Worm (Caenorhabditis elegans) whole organism, L2 larva: ENCODE measurements around the gene mms-19.

ENCODE experiments used
- dmd-4 ChIP-seq: sonication (generic microtip); optimal IDR thresholded peaks from 2 replicates; lab custom pipeline; 2017; ENCODE audit warnings: missing biosample characterization, missing genetic modification characterization
- elt-3 ChIP-seq: sonication (generic microtip); optimal IDR thresholded peaks from 2 replicates; lab custom pipeline; 2017; ENCODE audit warnings: missing biosample characterization, missing genetic modification characterization
- lin-39 ChIP-seq: fragments of 150-350 bp; optimal IDR thresholded peaks from 2 replicates; lab custom pipeline; 2014; ENCODE audit warnings: missing biosample characterization, missing genetic modification reagents, missing genetic modification characterization
- mdl-1 ChIP-seq, 2 experiments: fragments of 150-350 bp in 1 of 2; sonication (generic microtip) in 1 of 2; optimal IDR thresholded peaks; 2 replicates each; lab custom pipeline; 2017; ENCODE audit warnings: missing biosample characterization in 2 of 2, missing genetic modification characterization in 2 of 2
- nhr-10 ChIP-seq: sonication (generic microtip); optimal IDR thresholded peaks from 2 replicates; lab custom pipeline; 2017; ENCODE audit warnings: missing biosample characterization, missing genetic modification characterization
- nhr-12 ChIP-seq: fragments of 150-350 bp; optimal IDR thresholded peaks from 2 replicates; lab custom pipeline; 2014; ENCODE audit warnings: missing biosample characterization, missing genetic modification characterization
- nhr-237 ChIP-seq: fragments of 150-350 bp; optimal IDR thresholded peaks from 2 replicates; lab custom pipeline; 2014; ENCODE audit warnings: missing biosample characterization, missing genetic modification characterization
- sem-4 ChIP-seq: fragments of 150-350 bp; optimal IDR thresholded peaks from 2 replicates; lab custom pipeline; 2014; ENCODE audit warnings: missing biosample characterization, missing genetic modification reagents, missing genetic modification characterization
- snpc-4 ChIP-seq: fragments of 150-350 bp; optimal IDR thresholded peaks from 2 replicates; lab custom pipeline; 2014; ENCODE audit warnings: missing biosample characterization, missing genetic modification characterization
- unc-62 ChIP-seq: fragments of 150-350 bp; optimal IDR thresholded peaks from 2 replicates; lab custom pipeline; 2014; ENCODE audit warnings: missing biosample characterization, missing genetic modification reagents, missing genetic modification characterization
- zag-1 ChIP-seq: fragments of 150-350 bp; optimal IDR thresholded peaks from 2 replicates; lab custom pipeline; 2014; ENCODE audit warnings: missing biosample characterization, missing genetic modification characterization
- ztf-11 ChIP-seq: sonication (generic microtip); optimal IDR thresholded peaks from 2 replicates; lab custom pipeline; 2017; ENCODE audit warnings: missing biosample characterization, missing genetic modification characterization

DNA sequence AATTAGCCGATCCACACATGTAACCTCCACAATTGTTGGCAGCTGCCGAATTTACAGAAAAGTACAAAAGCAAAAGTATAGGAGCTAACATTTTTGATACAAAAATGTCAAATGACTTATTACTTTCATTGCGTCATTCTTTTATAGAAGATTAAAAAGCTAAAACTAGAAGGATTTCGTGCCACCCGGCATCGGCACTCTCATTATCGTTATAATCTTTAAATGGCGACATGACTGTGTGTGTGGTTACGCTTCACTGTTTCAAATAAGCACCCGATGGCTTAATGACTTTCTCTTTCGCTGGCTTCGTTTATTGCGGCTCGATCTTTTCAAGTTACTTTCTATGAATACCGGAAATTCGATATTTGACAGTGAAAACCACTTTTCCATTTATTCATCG, 19.6 kb downstream of the mms-19 start, which contains the start of gene grl-1:
- no peak for TF ChIP-seq dmd-4 (tag; lab: Kevin White, UChicago)
- no peak for TF ChIP-seq elt-3 (tag; lab: Kevin White, UChicago)
- no peak for TF ChIP-seq sem-4 (tag; lab: Kevin White, UChicago)
- TF ChIP-seq nhr-10 (tag; lab: Kevin White, UChicago), result no peak
- TF ChIP-seq ztf-11 (tag; lab: Kevin White, UChicago), result no peak
- no peak for TF ChIP-seq unc-62
- no peak for TF ChIP-seq nhr-237 (tag; lab: Kevin White, UChicago)
- TF ChIP-seq nhr-12 (tag; lab: Kevin White, UChicago), result no peak
- TF ChIP-seq zag-1 (tag; lab: Kevin White, UChicago), result no peak
- TF ChIP-seq mdl-1 (tag; optimal IDR thresholded peaks at IDR 0.05; lab: Kevin White, UChicago), result no peak
- no peak for TF ChIP-seq snpc-4 (tag; lab: Kevin White, UChicago)
- TF ChIP-seq lin-39 (tag; lab: Kevin White, UChicago), result no peak
